Worm (Caenorhabditis elegans): ENCODE measurements around the gene F09G8.10.

Gene F09G8.10

ce11 chrIII:8287519-8287918 is 15.5 kb upstream of the F09G8.10 start:
- TF ChIP-seq ceh-13 (GFP tag; optimal IDR thresholded peaks at IDR 0.05) (no peak), B0310.2 (tag; optimal IDR thresholded peaks at IDR 0.05) (no peak), ama-1 (optimal IDR thresholded peaks at IDR 0.05) (no peak), hmbx-1 (tag; optimal IDR thresholded peaks at IDR 0.05) (no peak), ceh-36 (tag; optimal IDR thresholded peaks at IDR 0.05) (no peak), tbx-37 (GFP tag; conservative IDR thresholded peaks at IDR 0.05) (no peak), hmg-4 (GFP tag; optimal IDR thresholded peaks at IDR 0.05) (peak; percentile 38)

DNA sequence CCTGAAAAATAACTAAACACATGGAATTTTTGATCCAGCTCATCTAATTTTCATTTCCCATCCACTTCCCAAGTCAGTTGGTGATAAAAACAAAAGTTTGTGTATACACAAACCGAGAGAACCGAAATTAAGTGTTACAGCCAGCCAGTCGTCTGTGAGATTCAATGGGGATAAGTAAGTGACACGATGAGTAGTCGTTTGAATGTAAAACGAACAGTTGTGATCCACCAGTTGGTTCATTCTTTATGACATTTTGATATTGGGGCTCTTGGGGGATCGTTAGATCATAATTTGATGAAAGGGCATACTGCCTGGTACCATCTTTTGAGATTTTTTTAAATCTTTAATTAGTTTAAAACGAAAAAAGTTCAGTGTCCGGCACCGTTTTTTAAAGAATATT is 14.8 kb upstream of the F09G8.10 start:
- no peak for TF ChIP-seq ceh-36 (tag; optimal IDR thresholded peaks at IDR 0.05)
- TF ChIP-seq tbx-37 (GFP tag; conservative IDR thresholded peaks at IDR 0.05): no peak
- TF ChIP-seq aly-1 (tag; optimal IDR thresholded peaks at IDR 0.05): no peak
- TF ChIP-seq ets-7 (tag; optimal IDR thresholded peaks at IDR 0.05): no peak
- TF ChIP-seq F13C5.2 (tag; optimal IDR thresholded peaks at IDR 0.05): no peak
- no peak for TF ChIP-seq hmbx-1 (tag; optimal IDR thresholded peaks at IDR 0.05)
- no peak for TF ChIP-seq scrt-1 (GFP tag; IDR thresholded peaks at IDR 0.05)
- no peak for TF ChIP-seq hnd-1 (tag; optimal IDR thresholded peaks at IDR 0.05)
- TF ChIP-seq ceh-13 (GFP tag; optimal IDR thresholded peaks at IDR 0.05): no peak
- no peak for TF ChIP-seq B0310.2 (tag; optimal IDR thresholded peaks at IDR 0.05)
- TF ChIP-seq pes-1 (GFP tag; IDR thresholded peaks at IDR 0.05): no peak
- TF ChIP-seq ama-1 (optimal IDR thresholded peaks at IDR 0.05): no peak
- TF ChIP-seq sea-1 (GFP tag; conservative IDR thresholded peaks at IDR 0.05): no peak
- TF ChIP-seq flt-1 (GFP tag; IDR thresholded peaks at IDR 0.05): no peak
- no peak for TF ChIP-seq tbx-11 (GFP tag; IDR thresholded peaks at IDR 0.05)
- no peak for TF ChIP-seq hmg-4 (GFP tag; optimal IDR thresholded peaks at IDR 0.05)
- no peak for TF ChIP-seq tra-4 (tag; optimal IDR thresholded peaks at IDR 0.05)

DNA sequence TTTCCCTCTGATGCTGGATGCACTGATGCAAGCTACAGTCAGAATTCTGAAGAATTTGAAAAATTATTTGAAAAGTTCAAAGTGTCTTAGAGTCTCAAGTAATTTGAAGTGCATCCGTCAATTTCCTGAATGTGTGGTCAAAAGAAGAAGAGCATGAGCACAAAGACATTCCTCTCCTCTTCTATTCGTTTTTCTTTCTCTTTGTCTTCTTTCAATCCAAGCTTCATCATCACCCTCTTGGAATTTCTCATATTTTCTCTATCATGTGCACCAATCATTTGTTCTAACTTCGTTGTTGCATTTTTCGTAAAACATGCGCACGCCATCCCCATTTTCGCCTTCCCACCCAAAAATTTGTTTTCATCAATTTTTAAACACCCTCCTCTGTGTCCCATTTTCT is 14.0 kb upstream of the F09G8.10 start:
- TF ChIP-seq F13C5.2 (tag; optimal IDR thresholded peaks at IDR 0.05) (no peak), B0310.2 (tag; optimal IDR thresholded peaks at IDR 0.05) (no peak), aly-1 (tag; optimal IDR thresholded peaks at IDR 0.05) (no peak), tbx-37 (GFP tag; conservative IDR thresholded peaks at IDR 0.05) (no peak), ceh-36 (tag; optimal IDR thresholded peaks at IDR 0.05) (no peak), flt-1 (GFP tag; IDR thresholded peaks at IDR 0.05) (no peak), tra-4 (tag; optimal IDR thresholded peaks at IDR 0.05) (no peak), ceh-13 (GFP tag; optimal IDR thresholded peaks at IDR 0.05) (no peak), sea-1 (GFP tag; conservative IDR thresholded peaks at IDR 0.05) (no peak), tbx-11 (GFP tag; IDR thresholded peaks at IDR 0.05) (no peak), pes-1 (GFP tag; IDR thresholded peaks at IDR 0.05) (no peak), ama-1 (optimal IDR thresholded peaks at IDR 0.05) (no peak)

- no peak for TF ChIP-seq tbx-37 (GFP tag; conservative IDR thresholded peaks at IDR 0.05)
- no peak for TF ChIP-seq B0310.2 (tag; optimal IDR thresholded peaks at IDR 0.05)
- TF ChIP-seq pes-1 (GFP tag; IDR thresholded peaks at IDR 0.05): no peak
- no peak for TF ChIP-seq hmbx-1 (tag; optimal IDR thresholded peaks at IDR 0.05)
- no peak for TF ChIP-seq F13C5.2 (tag; optimal IDR thresholded peaks at IDR 0.05)
- TF ChIP-seq ets-7 (tag; optimal IDR thresholded peaks at IDR 0.05): no peak
- no peak for TF ChIP-seq ceh-13 (GFP tag; optimal IDR thresholded peaks at IDR 0.05)
- TF ChIP-seq sea-1 (GFP tag; conservative IDR thresholded peaks at IDR 0.05): no peak
- TF ChIP-seq flt-1 (GFP tag; IDR thresholded peaks at IDR 0.05): no peak
Measured at ce11 chrIII:8283525-8283924, 11.6 kb upstream of the F09G8.10 start.

DNA sequence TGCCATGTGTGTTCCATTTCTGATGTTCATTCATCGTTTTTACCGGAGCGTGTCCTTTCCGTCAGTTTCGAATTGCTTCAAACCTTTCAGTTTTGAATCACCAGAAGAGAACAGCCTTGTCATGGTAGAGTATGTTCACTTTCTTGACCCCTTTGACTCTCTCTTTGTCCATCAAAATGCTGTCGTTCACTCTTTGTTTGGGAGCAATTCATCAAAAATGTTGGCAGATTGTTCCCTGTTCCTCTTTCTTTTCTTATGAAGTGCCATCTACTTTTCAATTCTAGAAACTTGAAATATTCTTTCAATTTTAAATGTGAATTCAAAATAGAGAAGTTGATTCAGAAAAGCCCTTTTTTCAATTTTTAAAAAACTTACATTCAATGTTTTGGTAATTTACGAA is 9.3 kb upstream of the F09G8.10 start:
- no peak for TF ChIP-seq aly-1 (tag; optimal IDR thresholded peaks at IDR 0.05)
- TF ChIP-seq tbx-37 (GFP tag; conservative IDR thresholded peaks at IDR 0.05): no peak
- TF ChIP-seq scrt-1 (GFP tag; IDR thresholded peaks at IDR 0.05): no peak
- no peak for TF ChIP-seq hnd-1 (tag; optimal IDR thresholded peaks at IDR 0.05)
- no peak for TF ChIP-seq ets-7 (tag; optimal IDR thresholded peaks at IDR 0.05)
- TF ChIP-seq tra-4 (tag; optimal IDR thresholded peaks at IDR 0.05): no peak
- TF ChIP-seq ceh-13 (GFP tag; optimal IDR thresholded peaks at IDR 0.05): no peak
- no peak for TF ChIP-seq F13C5.2 (tag; optimal IDR thresholded peaks at IDR 0.05)
- TF ChIP-seq tbx-11 (GFP tag; IDR thresholded peaks at IDR 0.05): no peak
- no peak for TF ChIP-seq sea-1 (GFP tag; conservative IDR thresholded peaks at IDR 0.05)
- no peak for TF ChIP-seq flt-1 (GFP tag; IDR thresholded peaks at IDR 0.05)

DNA sequence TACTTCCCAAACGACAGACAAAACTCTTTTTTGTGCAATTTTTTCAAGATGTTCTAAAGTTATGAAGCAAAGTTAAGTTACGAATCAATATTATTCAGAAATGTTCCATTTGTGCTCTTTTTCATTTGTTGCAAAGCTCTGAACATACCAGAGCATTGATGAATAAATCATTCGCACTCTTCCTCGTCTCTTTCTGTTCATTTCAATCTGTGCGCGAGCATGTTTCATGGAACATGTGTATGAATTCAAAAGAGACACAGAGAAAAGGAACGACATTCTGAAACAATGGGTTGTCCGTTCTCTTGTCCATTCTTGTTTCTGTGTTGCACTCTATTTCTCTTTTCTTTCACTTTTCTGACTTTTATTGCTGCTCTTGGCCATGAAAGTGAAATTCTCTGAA is 8.4 kb upstream of the F09G8.10 start:
- no peak for TF ChIP-seq aly-1 (tag; optimal IDR thresholded peaks at IDR 0.05)
- TF ChIP-seq tbx-37 (GFP tag; conservative IDR thresholded peaks at IDR 0.05): no peak
- no peak for TF ChIP-seq B0310.2 (tag; optimal IDR thresholded peaks at IDR 0.05)
- TF ChIP-seq hmg-4 (GFP tag; optimal IDR thresholded peaks at IDR 0.05): no peak
- TF ChIP-seq sea-1 (GFP tag; conservative IDR thresholded peaks at IDR 0.05): no peak
- no peak for TF ChIP-seq ceh-36 (tag; optimal IDR thresholded peaks at IDR 0.05)
- TF ChIP-seq scrt-1 (GFP tag; IDR thresholded peaks at IDR 0.05): no peak
- TF ChIP-seq ets-7 (tag; optimal IDR thresholded peaks at IDR 0.05): no peak
- TF ChIP-seq tbx-11 (GFP tag; IDR thresholded peaks at IDR 0.05): no peak
- TF ChIP-seq flt-1 (GFP tag; IDR thresholded peaks at IDR 0.05): no peak
- no peak for TF ChIP-seq ceh-13 (GFP tag; optimal IDR thresholded peaks at IDR 0.05)
- TF ChIP-seq hmbx-1 (tag; optimal IDR thresholded peaks at IDR 0.05): no peak
- no peak for TF ChIP-seq ama-1 (optimal IDR thresholded peaks at IDR 0.05)
- TF ChIP-seq pes-1 (GFP tag; IDR thresholded peaks at IDR 0.05): no peak
- TF ChIP-seq F13C5.2 (tag; optimal IDR thresholded peaks at IDR 0.05): no peak
- no peak for TF ChIP-seq tra-4 (tag; optimal IDR thresholded peaks at IDR 0.05)

DNA sequence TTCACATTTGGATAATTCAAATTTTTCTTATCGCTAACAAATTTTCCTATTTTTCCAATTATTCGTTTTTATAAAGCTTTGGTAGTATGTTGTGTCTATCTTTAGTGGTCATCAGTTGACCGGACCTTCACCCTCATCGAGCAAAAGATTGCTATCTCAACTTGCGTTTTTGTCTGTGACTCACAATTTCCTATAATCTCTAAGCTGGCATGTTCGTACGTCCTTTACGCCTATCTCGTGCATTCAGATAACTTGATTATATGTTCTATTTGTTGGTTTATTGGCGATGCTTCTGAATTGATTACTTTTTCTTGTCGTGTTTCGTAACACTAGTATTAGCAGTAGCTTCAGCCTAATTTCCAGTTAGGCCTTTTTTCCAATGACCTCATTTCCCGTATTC is 7.6 kb upstream of the F09G8.10 start:
- TF ChIP-seq tbx-11 (GFP tag; IDR thresholded peaks at IDR 0.05) (no peak), hnd-1 (tag; optimal IDR thresholded peaks at IDR 0.05) (no peak), ceh-13 (GFP tag; optimal IDR thresholded peaks at IDR 0.05) (no peak), ets-7 (tag; optimal IDR thresholded peaks at IDR 0.05) (no peak), flt-1 (GFP tag; IDR thresholded peaks at IDR 0.05) (no peak), B0310.2 (tag; optimal IDR thresholded peaks at IDR 0.05) (no peak), tra-4 (tag; optimal IDR thresholded peaks at IDR 0.05) (no peak), hmbx-1 (tag; optimal IDR thresholded peaks at IDR 0.05) (no peak), tbx-37 (GFP tag; conservative IDR thresholded peaks at IDR 0.05) (no peak), scrt-1 (GFP tag; IDR thresholded peaks at IDR 0.05) (no peak)

DNA sequence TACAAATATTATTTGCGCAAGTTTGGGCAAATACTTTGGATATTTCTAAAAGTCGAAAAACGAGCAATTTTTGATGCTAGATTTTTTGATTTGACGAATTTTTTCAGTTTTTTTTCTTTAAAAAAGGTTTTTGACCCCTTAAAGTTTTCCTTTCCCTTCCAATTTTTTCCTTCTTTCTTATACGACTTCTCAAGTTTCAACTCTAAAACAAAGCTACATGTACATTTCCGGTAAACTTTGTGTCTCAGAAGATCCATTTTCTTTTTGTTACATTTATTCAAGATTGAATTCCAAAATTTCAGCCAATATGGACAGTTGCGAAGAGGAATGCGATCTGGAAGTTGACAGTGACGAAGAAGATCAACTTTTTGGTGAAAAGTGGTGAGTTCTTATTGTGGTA is 6.8 kb upstream of the F09G8.10 start, which contains the start of gene mig-10:
mig-10 (plus strand) TSS at position 301 of the 400 bp plus-strand sequence.
- no peak for TF ChIP-seq hmg-4 (GFP tag; optimal IDR thresholded peaks at IDR 0.05)
- no peak for TF ChIP-seq F13C5.2 (tag; optimal IDR thresholded peaks at IDR 0.05)
- no peak for TF ChIP-seq tbx-37 (GFP tag; conservative IDR thresholded peaks at IDR 0.05)
- TF ChIP-seq flt-1 (GFP tag; IDR thresholded peaks at IDR 0.05): no peak
- no peak for TF ChIP-seq sea-1 (GFP tag; conservative IDR thresholded peaks at IDR 0.05)
- no peak for TF ChIP-seq pes-1 (GFP tag; IDR thresholded peaks at IDR 0.05)
- TF ChIP-seq ama-1 (optimal IDR thresholded peaks at IDR 0.05): no peak
- no peak for TF ChIP-seq scrt-1 (GFP tag; IDR thresholded peaks at IDR 0.05)
- TF ChIP-seq ets-7 (tag; optimal IDR thresholded peaks at IDR 0.05): no peak
- no peak for TF ChIP-seq B0310.2 (tag; optimal IDR thresholded peaks at IDR 0.05)
- no peak for TF ChIP-seq hmbx-1 (tag; optimal IDR thresholded peaks at IDR 0.05)
- TF ChIP-seq tra-4 (tag; optimal IDR thresholded peaks at IDR 0.05): no peak
